Worm (Caenorhabditis elegans): ENCODE data around the gene fbxa-99.

DNA sequence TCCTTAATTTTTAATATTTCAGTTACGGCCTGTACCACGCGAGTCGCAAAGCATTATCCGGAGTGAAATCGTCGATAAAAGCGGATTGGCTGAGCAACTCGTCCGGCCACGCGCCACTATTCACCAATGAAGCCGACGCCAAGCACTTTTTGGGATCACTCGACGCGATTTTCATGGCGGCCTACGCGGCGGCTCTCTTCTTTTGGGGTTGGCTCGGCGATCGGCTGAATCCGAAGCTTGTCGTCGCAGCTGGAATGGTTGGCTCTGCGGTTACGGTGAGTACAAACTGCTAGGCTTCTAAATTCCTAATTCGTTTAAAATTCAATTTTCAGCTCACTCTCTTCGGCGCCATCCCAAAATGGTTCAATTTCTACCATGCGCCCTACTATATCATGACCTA is 42.3 kb upstream of the fbxa-99 start:
- TF ChIP-seq ceh-82 (tag; optimal IDR thresholded peaks at IDR 0.05) = no peak
- no peak for TF ChIP-seq egl-27 (tag; optimal IDR thresholded peaks at IDR 0.05)
- no peak for TF ChIP-seq ztf-11 (tag; optimal IDR thresholded peaks at IDR 0.05)
- TF ChIP-seq snpc-4 (tag; optimal IDR thresholded peaks at IDR 0.05) = no peak
- no peak for TF ChIP-seq ceh-90 (tag; optimal IDR thresholded peaks at IDR 0.05)
- TF ChIP-seq fos-1 (tag; optimal IDR thresholded peaks at IDR 0.05) = no peak
- no peak for TF ChIP-seq elt-3 (tag; optimal IDR thresholded peaks at IDR 0.05)
- TF ChIP-seq mdl-1 (tag; optimal IDR thresholded peaks at IDR 0.05) = no peak
- TF ChIP-seq skn-1 (tag; optimal IDR thresholded peaks at IDR 0.05) = no peak
- TF ChIP-seq nhr-71 (tag; optimal IDR thresholded peaks at IDR 0.05) = no peak
- no peak for TF ChIP-seq hlh-17 (GFP tag; optimal IDR thresholded peaks at IDR 0.05; ENCODE audit: borderline replicate concordance)
- no peak for TF ChIP-seq lsy-2 (tag; optimal IDR thresholded peaks at IDR 0.05)
- no peak for TF ChIP-seq pqm-1 (tag; optimal IDR thresholded peaks at IDR 0.05)
- no peak for TF ChIP-seq egl-13 (tag; optimal IDR thresholded peaks at IDR 0.05)
